Worm (Caenorhabditis elegans): Measurements from ENCODE around the gene C13G3.12.

ce11 chrV:11009124-11009524 lies 13.6 kb downstream of the C13G3.12 start:
- no peak for TF ChIP-seq ztf-11 (tag; optimal IDR thresholded peaks at IDR 0.05)
- TF ChIP-seq nhr-28 (tag; optimal IDR thresholded peaks at IDR 0.05): no peak
- no peak for TF ChIP-seq nhr-76 (tag; optimal IDR thresholded peaks at IDR 0.05)
- no peak for TF ChIP-seq mab-5 (tag; optimal IDR thresholded peaks at IDR 0.05)
- TF ChIP-seq unc-39 (tag; optimal IDR thresholded peaks at IDR 0.05): no peak
- no peak for TF ChIP-seq pha-4 (tag; optimal IDR thresholded peaks at IDR 0.05)
- no peak for TF ChIP-seq snpc-4 (tag; optimal IDR thresholded peaks at IDR 0.05)
- TF ChIP-seq lin-13 (tag; optimal IDR thresholded peaks at IDR 0.05): no peak
- TF ChIP-seq unc-62 (GFP tag; optimal IDR thresholded peaks at IDR 0.05): no peak

Measured in whole organism, mixed stage, embryonic.